Worm (Caenorhabditis elegans) whole organism, L2 larva: ENCODE results near the gene F01E11.18.

Source experiments
- C34F6.9 ChIP-seq: fragments of 150-350 bp; optimal IDR thresholded peaks from 2 replicates; lab custom pipeline; 2014; ENCODE audit warnings: missing biosample characterization, missing genetic modification characterization
- F13H6.1 ChIP-seq: sonication (generic microtip); optimal IDR thresholded peaks from 2 replicates; lab custom pipeline; 2016; ENCODE audit warnings: missing genetic modification characterization, missing compliant biosample characterization
- R02D3.7 ChIP-seq: fragments of 150-350 bp; optimal IDR thresholded peaks from 2 replicates; lab custom pipeline; 2014; ENCODE audit warnings: missing biosample characterization, missing genetic modification characterization
- Y55F3AM.14 ChIP-seq: fragments of 200-800 bp; sonication (Bioruptor generic); optimal IDR thresholded peaks from 2 replicates; lab custom pipeline; 2018; ENCODE audit warnings: mild to moderate bottlenecking, missing genetic modification characterization, missing compliant biosample characterization
- ZK546.5 ChIP-seq: sonication (generic microtip); optimal IDR thresholded peaks from 2 replicates; lab custom pipeline; 2017; ENCODE audit warnings: missing biosample characterization, missing genetic modification characterization
- alr-1 ChIP-seq: fragments of 150-350 bp; optimal IDR thresholded peaks from 2 replicates; lab custom pipeline; 2014; ENCODE audit warnings: missing biosample characterization, missing genetic modification characterization
- ama-1 ChIP-seq: fragments of 150-350 bp; optimal IDR thresholded peaks from 2 replicates; lab custom pipeline; 2018; ENCODE audit warnings: inconsistent platforms
- ceh-16 ChIP-seq: fragments of 150-350 bp; optimal IDR thresholded peaks from 2 replicates; lab custom pipeline; 2014; ENCODE audit warnings: missing biosample characterization, missing genetic modification characterization
- crh-2 ChIP-seq: sonication (generic microtip); optimal IDR thresholded peaks from 2 replicates; lab custom pipeline; 2017; ENCODE audit warnings: missing biosample characterization, missing genetic modification characterization
- dmd-4 ChIP-seq: sonication (generic microtip); optimal IDR thresholded peaks from 2 replicates; lab custom pipeline; 2017; ENCODE audit warnings: missing biosample characterization, missing genetic modification characterization
- elt-1 ChIP-seq: fragments of 150-350 bp; optimal IDR thresholded peaks from 2 replicates; lab custom pipeline; 2014; ENCODE audit warnings: missing biosample characterization, missing genetic modification characterization
- elt-3 ChIP-seq: sonication (generic microtip); optimal IDR thresholded peaks from 2 replicates; lab custom pipeline; 2017; ENCODE audit warnings: missing biosample characterization, missing genetic modification characterization
- gmeb-1 ChIP-seq: fragments of 150-350 bp; optimal IDR thresholded peaks from 2 replicates; lab custom pipeline; 2014; ENCODE audit warnings: missing biosample characterization, missing genetic modification characterization
- lin-11 ChIP-seq: fragments of 150-350 bp; sonication (generic microtip); optimal IDR thresholded peaks from 2 replicates; lab custom pipeline; 2014; ENCODE audit warnings: missing biosample characterization, missing genetic modification characterization, inconsistent platforms, mixed read lengths
- lin-13 ChIP-seq: fragments of 150-350 bp; optimal IDR thresholded peaks from 2 replicates; lab custom pipeline; 2014; ENCODE audit warnings: missing biosample characterization, missing genetic modification reagents, missing genetic modification characterization
- lsy-2 ChIP-seq, 2 experiments: fragments of 150-350 bp in 1 of 2; sonication (generic microtip) in 1 of 2; optimal IDR thresholded peaks; 2 replicates each; lab custom pipeline; 2014 to 2017; ENCODE audit warnings: missing biosample characterization in 2 of 2, missing genetic modification characterization in 2 of 2
- mab-5 ChIP-seq: fragments of 150-350 bp; optimal IDR thresholded peaks from 2 replicates; lab custom pipeline; 2014; ENCODE audit warnings: missing biosample characterization, missing genetic modification characterization
- mbf-1 ChIP-seq: sonication (generic microtip); optimal IDR thresholded peaks from 2 replicates; lab custom pipeline; 2017; ENCODE audit warnings: missing biosample characterization, missing genetic modification characterization
- mdl-1 ChIP-seq, 2 experiments: fragments of 150-350 bp in 1 of 2; sonication (generic microtip) in 1 of 2; optimal IDR thresholded peaks; 2 replicates each; lab custom pipeline; 2017; ENCODE audit warnings: missing biosample characterization in 2 of 2, missing genetic modification characterization in 2 of 2
- nhr-12 ChIP-seq: fragments of 150-350 bp; optimal IDR thresholded peaks from 2 replicates; lab custom pipeline; 2014; ENCODE audit warnings: missing biosample characterization, missing genetic modification characterization
- nhr-129 ChIP-seq: fragments of 150-350 bp; optimal IDR thresholded peaks from 2 replicates; lab custom pipeline; 2014; ENCODE audit warnings: missing biosample characterization, missing genetic modification characterization
- nhr-21 ChIP-seq: fragments of 150-350 bp; optimal IDR thresholded peaks from 2 replicates; lab custom pipeline; 2014; ENCODE audit warnings: missing biosample characterization, missing genetic modification characterization
- nhr-23 ChIP-seq: fragments of 150-350 bp; optimal IDR thresholded peaks from 2 replicates; lab custom pipeline; 2014; ENCODE audit warnings: missing biosample characterization, missing genetic modification reagents, missing genetic modification characterization
- nhr-237 ChIP-seq: fragments of 150-350 bp; optimal IDR thresholded peaks from 2 replicates; lab custom pipeline; 2014; ENCODE audit warnings: missing biosample characterization, missing genetic modification characterization
- nhr-25 ChIP-seq: fragments of 150-350 bp; sonication (generic microtip); optimal IDR thresholded peaks from 3 replicates; lab custom pipeline; 2014; ENCODE audit warnings: missing biosample characterization, missing genetic modification characterization
- nhr-6 ChIP-seq: fragments of 150-350 bp; optimal IDR thresholded peaks from 2 replicates; lab custom pipeline; 2014; ENCODE audit warnings: missing biosample characterization, missing genetic modification characterization
- nhr-77 ChIP-seq: fragments of 150-350 bp; optimal IDR thresholded peaks from 2 replicates; lab custom pipeline; 2014; ENCODE audit warnings: missing biosample characterization, missing genetic modification characterization
- peb-1 ChIP-seq: fragments of 150-350 bp; optimal IDR thresholded peaks from 2 replicates; lab custom pipeline; 2014; ENCODE audit warnings: missing biosample characterization, missing genetic modification characterization
- sem-4 ChIP-seq: fragments of 150-350 bp; optimal IDR thresholded peaks from 2 replicates; lab custom pipeline; 2014; ENCODE audit warnings: missing biosample characterization, missing genetic modification reagents, missing genetic modification characterization
- skn-1 ChIP-seq: sonication (generic microtip); optimal IDR thresholded peaks from 2 replicates; lab custom pipeline; 2017; ENCODE audit warnings: missing biosample characterization, missing genetic modification characterization
- sma-3 ChIP-seq: sonication (generic microtip); optimal IDR thresholded peaks from 2 replicates; lab custom pipeline; 2016; ENCODE audit warnings: missing genetic modification reagents, missing genetic modification characterization, missing compliant biosample characterization
- sma-9 ChIP-seq, 2 experiments: fragments of 150-350 bp in 1 of 2; sonication (generic microtip) in 1 of 2; optimal IDR thresholded peaks; 2 replicates each; lab custom pipeline; 2014 to 2016; ENCODE audit warnings: missing genetic modification characterization in 2 of 2, mild to moderate bottlenecking in 1 of 2, missing biosample characterization in 1 of 2, missing compliant biosample characterization in 1 of 2, missing genetic modification reagents in 1 of 2, moderate library complexity in 1 of 2
- snpc-4 ChIP-seq: fragments of 150-350 bp; optimal IDR thresholded peaks from 2 replicates; lab custom pipeline; 2014; ENCODE audit warnings: missing biosample characterization, missing genetic modification characterization
- unc-39 ChIP-seq: fragments of 150-350 bp; optimal IDR thresholded peaks from 2 replicates; lab custom pipeline; 2014; ENCODE audit warnings: missing biosample characterization, missing genetic modification characterization
- zag-1 ChIP-seq: fragments of 150-350 bp; optimal IDR thresholded peaks from 2 replicates; lab custom pipeline; 2014; ENCODE audit warnings: missing biosample characterization, missing genetic modification characterization
- ztf-1 ChIP-seq: fragments of 200-800 bp; sonication (Bioruptor generic); conservative IDR thresholded peaks from 2 replicates; pipeline ENCODE4 v1.3.6; 2022; ENCODE audit warnings: missing genetic modification characterization, missing compliant biosample characterization
- ztf-11 ChIP-seq: sonication (generic microtip); optimal IDR thresholded peaks from 2 replicates; lab custom pipeline; 2017; ENCODE audit warnings: missing biosample characterization, missing genetic modification characterization
- ztf-4 ChIP-seq: fragments of 150-350 bp; optimal IDR thresholded peaks from 2 replicates; lab custom pipeline; 2014; ENCODE audit warnings: missing biosample characterization, missing genetic modification characterization

Gene F01E11.18

ce11 chrX:7028836-7029235 is 39.4 kb downstream of the F01E11.18 start, which contains the start of gene flp-26:
Gene flp-26 (plus strand): TSS chrX:7029136.
- TF ChIP-seq elt-1 (tag; lab: Kevin White, UChicago) = no peak
- no peak for TF ChIP-seq mab-5 (tag; lab: Kevin White, UChicago)
- TF ChIP-seq snpc-4 (tag; lab: Kevin White, UChicago) = no peak
- TF ChIP-seq nhr-6 (tag; lab: Kevin White, UChicago) = no peak
- TF ChIP-seq zag-1 (tag; lab: Kevin White, UChicago) = no peak
- no peak for TF ChIP-seq lin-13
- TF ChIP-seq nhr-25 = no peak
- no peak for TF ChIP-seq F13H6.1 (tag; lab: Kevin White, UChicago)
- no peak for TF ChIP-seq lin-11
- TF ChIP-seq unc-39 = no peak
- TF ChIP-seq nhr-21 (tag; lab: Kevin White, UChicago) = no peak
- no peak for TF ChIP-seq Y55F3AM.14 (GFP tag; lab: Kevin White, UChicago)
- TF ChIP-seq peb-1 = no peak
- TF ChIP-seq ztf-11 (tag; lab: Kevin White, UChicago) = no peak
- no peak for TF ChIP-seq nhr-12 (tag; lab: Kevin White, UChicago)
- TF ChIP-seq ceh-16 (tag; lab: Kevin White, UChicago) = no peak
- TF ChIP-seq sma-9 (GFP tag; optimal IDR thresholded peaks at IDR 0.05; lab: Kevin White, UChicago) = no peak
- TF ChIP-seq sma-9 (tag; optimal IDR thresholded peaks at IDR 0.05; lab: Kevin White, UChicago) = no peak
- no peak for TF ChIP-seq ZK546.5 (tag; lab: Kevin White, UChicago)
- no peak for TF ChIP-seq dmd-4 (tag; lab: Kevin White, UChicago)
- no peak for TF ChIP-seq nhr-77 (tag; lab: Kevin White, UChicago)

ce11 chrX:7033716-7034270 is 44.4 kb downstream of the F01E11.18 start:
- TF ChIP-seq mdl-1 (tag; optimal IDR thresholded peaks at IDR 0.05; lab: Kevin White, UChicago) (no peak), ztf-1 (GFP tag; lab: Robert Waterston, UW) (no peak), nhr-23 (no peak), sma-9 (GFP tag; optimal IDR thresholded peaks at IDR 0.05; lab: Kevin White, UChicago) (no peak), sma-9 (tag; optimal IDR thresholded peaks at IDR 0.05; lab: Kevin White, UChicago) (no peak), sem-4 (tag; lab: Kevin White, UChicago) (no peak), elt-3 (no peak), ZK546.5 (tag; lab: Kevin White, UChicago) (no peak), R02D3.7 (tag; lab: Kevin White, UChicago) (no peak), mbf-1 (tag; lab: Kevin White, UChicago) (no peak), alr-1 (tag; lab: Kevin White, UChicago) (no peak), ztf-11 (tag; lab: Kevin White, UChicago) (no peak), elt-1 (tag; lab: Kevin White, UChicago) (no peak), sma-3 (GFP tag; lab: Kevin White, UChicago) (no peak), nhr-77 (tag; lab: Kevin White, UChicago) (no peak), ztf-4 (tag; lab: Kevin White, UChicago) (no peak), nhr-237 (tag; lab: Kevin White, UChicago) (no peak), Y55F3AM.14 (GFP tag; lab: Kevin White, UChicago) (no peak), lin-11 (no peak)

ce11 chrX:7035937-7036336 is 46.5 kb downstream of the F01E11.18 start, which contains the start of gene cest-19:
Gene cest-19 (minus strand): TSS chrX:7036037.
- TF ChIP-seq nhr-21 (tag; lab: Kevin White, UChicago) (no peak), unc-39 (no peak), nhr-12 (tag; lab: Kevin White, UChicago) (no peak), skn-1 (tag; lab: Kevin White, UChicago) (no peak), R02D3.7 (tag; lab: Kevin White, UChicago) (no peak), F13H6.1 (tag; lab: Kevin White, UChicago) (no peak), C34F6.9 (no peak), ztf-4 (tag; lab: Kevin White, UChicago) (no peak), lin-11 (no peak), nhr-129 (no peak), elt-1 (tag; lab: Kevin White, UChicago) (no peak), ama-1 (lab: Kevin White, UChicago) (no peak), dmd-4 (tag; lab: Kevin White, UChicago) (no peak), crh-2 (no peak), lsy-2 (tag; optimal IDR thresholded peaks at IDR 0.05; lab: Kevin White, UChicago) (no peak), gmeb-1 (tag; lab: Kevin White, UChicago) (no peak)
